Worm (Caenorhabditis elegans): ENCODE data around the gene F57C12.2.

The F57C12.2 gene

DNA sequence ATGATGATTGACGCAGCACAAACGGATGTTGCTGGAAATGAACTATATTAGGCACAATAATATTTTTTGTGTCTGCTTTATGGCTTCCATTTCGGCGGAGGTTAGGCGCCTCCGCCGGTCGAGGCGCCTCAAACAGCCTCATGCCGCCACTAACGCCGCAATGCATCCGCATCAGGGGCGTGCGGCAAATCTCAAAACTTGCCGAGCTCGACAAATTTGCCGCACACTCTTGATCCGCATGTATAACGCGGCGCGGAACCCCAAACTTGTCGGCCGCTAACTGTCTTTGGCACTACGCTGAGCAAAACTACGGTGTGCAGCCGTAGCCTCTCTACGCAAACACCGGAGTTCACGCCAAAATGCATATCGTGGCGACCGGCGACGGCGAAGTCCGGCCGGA is 30.6 kb upstream of the F57C12.2 start:
- 0 out of 2 replicates have a peak, but pooled peaks have one; percentile 18 for TF ChIP-seq scrt-1 (GFP tag; IDR thresholded peaks at IDR 0.05)
- TF ChIP-seq tra-4 (tag; optimal IDR thresholded peaks at IDR 0.05) = no peak

DNA sequence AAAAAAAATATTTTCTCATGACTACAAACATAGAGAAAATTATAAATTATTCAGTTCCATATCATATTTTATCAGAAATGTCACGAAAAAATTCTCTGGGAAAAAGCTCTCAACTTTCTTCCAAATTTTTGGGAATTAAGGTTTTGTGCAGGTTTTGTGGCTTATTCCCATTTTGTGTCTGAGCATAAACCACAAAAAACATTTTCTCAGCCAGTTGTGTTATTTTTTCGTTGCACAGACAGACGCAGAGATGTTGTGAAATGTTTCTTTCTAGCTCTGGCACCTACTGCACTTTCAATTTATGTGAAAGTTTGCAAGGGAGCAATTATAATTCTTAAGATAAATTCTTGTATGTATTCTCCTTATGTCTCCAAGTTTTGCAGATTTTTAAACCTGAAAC is 23.9 kb upstream of the F57C12.2 start:
- TF ChIP-seq hmg-4 (GFP tag; optimal IDR thresholded peaks at IDR 0.05) = no peak
- no peak for TF ChIP-seq ets-7 (tag; optimal IDR thresholded peaks at IDR 0.05)
- TF ChIP-seq scrt-1 (GFP tag; IDR thresholded peaks at IDR 0.05) = no peak
- TF ChIP-seq sea-1 (GFP tag; conservative IDR thresholded peaks at IDR 0.05) = no peak
- no peak for TF ChIP-seq tra-4 (tag; optimal IDR thresholded peaks at IDR 0.05)
- TF ChIP-seq flt-1 (GFP tag; IDR thresholded peaks at IDR 0.05) = no peak
- no peak for TF ChIP-seq B0310.2 (tag; optimal IDR thresholded peaks at IDR 0.05)
- no peak for TF ChIP-seq F13C5.2 (tag; optimal IDR thresholded peaks at IDR 0.05)
- TF ChIP-seq ama-1 (optimal IDR thresholded peaks at IDR 0.05) = no peak
- TF ChIP-seq tbx-37 (GFP tag; conservative IDR thresholded peaks at IDR 0.05) = no peak
- TF ChIP-seq hnd-1 (tag; optimal IDR thresholded peaks at IDR 0.05) = no peak
- TF ChIP-seq hmbx-1 (tag; optimal IDR thresholded peaks at IDR 0.05) = no peak
- TF ChIP-seq pes-1 (GFP tag; IDR thresholded peaks at IDR 0.05) = no peak
- TF ChIP-seq aly-1 (tag; optimal IDR thresholded peaks at IDR 0.05) = no peak

DNA sequence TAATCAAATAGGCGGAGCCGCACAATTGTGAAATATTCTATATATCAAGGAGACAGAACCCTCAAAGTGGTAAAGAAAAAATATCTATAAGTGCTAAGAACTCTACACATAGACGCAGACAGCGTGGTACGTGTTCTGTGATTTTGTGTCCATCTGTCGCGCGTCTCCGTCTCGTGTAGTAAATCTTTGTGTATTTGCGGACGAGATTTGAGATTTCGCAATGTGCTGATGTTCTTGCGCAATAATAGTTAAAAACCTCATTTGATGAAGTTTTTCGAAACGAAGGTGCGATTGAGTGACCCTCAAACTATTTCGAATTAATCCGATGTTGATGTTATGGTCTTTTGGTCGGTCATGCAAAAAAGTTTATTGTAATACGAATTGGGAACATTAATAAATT is 22.1 kb upstream of the F57C12.2 start:
- no peak for TF ChIP-seq ama-1 (optimal IDR thresholded peaks at IDR 0.05)
- peak; percentile 50 for TF ChIP-seq F13C5.2 (tag; optimal IDR thresholded peaks at IDR 0.05)

DNA sequence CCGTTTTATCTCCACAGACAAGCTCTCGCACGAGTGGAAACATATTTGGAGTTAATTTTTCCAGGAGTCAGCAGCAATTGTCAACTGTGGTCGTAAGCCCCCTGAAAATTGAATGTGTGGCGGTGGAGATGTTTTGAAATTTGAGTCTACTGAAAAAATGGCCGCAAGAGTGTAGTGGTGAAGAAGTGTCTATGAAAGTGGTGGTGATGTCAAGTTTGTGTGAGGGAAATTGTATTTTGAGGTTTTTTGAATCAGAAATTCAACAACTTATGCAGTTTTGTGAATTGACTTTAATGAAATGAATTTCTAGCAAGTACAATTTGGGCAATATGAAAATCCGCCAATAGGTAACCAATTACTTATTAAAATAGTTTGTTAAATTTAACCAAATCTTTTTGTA is 21.4 kb upstream of the F57C12.2 start, which contains the start of gene mrp-2:
Gene mrp-2, minus strand, starts transcription at position 101 of the 400 bp plus-strand sequence.
- TF ChIP-seq tbx-37 (GFP tag; conservative IDR thresholded peaks at IDR 0.05) = no peak
- TF ChIP-seq flt-1 (GFP tag; IDR thresholded peaks at IDR 0.05) = no peak
- no peak for TF ChIP-seq ceh-36 (tag; optimal IDR thresholded peaks at IDR 0.05)
- no peak for TF ChIP-seq ets-7 (tag; optimal IDR thresholded peaks at IDR 0.05)
- no peak for TF ChIP-seq pes-1 (GFP tag; IDR thresholded peaks at IDR 0.05)
- TF ChIP-seq ama-1 (optimal IDR thresholded peaks at IDR 0.05) = no peak
- TF ChIP-seq ceh-13 (GFP tag; optimal IDR thresholded peaks at IDR 0.05) = no peak
- no peak for TF ChIP-seq scrt-1 (GFP tag; IDR thresholded peaks at IDR 0.05)
- TF ChIP-seq aly-1 (tag; optimal IDR thresholded peaks at IDR 0.05) = no peak
- no peak for TF ChIP-seq sea-1 (GFP tag; conservative IDR thresholded peaks at IDR 0.05)
- TF ChIP-seq hmg-4 (GFP tag; optimal IDR thresholded peaks at IDR 0.05) = no peak
- TF ChIP-seq B0310.2 (tag; optimal IDR thresholded peaks at IDR 0.05) = no peak

DNA sequence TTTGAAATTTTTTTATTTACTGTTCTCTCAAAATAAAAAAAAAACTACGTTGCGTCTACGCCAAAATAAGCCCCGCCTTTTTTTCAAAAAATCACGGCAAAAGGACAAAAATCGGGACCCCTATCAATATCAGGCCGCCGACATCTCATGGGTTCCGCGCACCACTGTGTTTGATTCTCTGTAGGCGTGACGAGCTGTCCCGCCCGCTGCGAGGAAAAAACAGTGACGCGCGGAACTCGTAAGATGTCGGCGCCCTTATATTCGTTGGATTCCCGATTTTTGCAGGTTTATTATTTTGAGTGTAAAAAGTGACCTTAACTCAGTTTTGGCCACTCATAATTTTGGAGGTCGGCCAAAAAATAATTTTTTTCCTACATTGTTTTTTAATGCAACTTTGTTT is 20.2 kb upstream of the F57C12.2 start:
- TF ChIP-seq hnd-1 (tag; optimal IDR thresholded peaks at IDR 0.05) (no peak), hmg-4 (GFP tag; optimal IDR thresholded peaks at IDR 0.05) (no peak), tbx-11 (GFP tag; IDR thresholded peaks at IDR 0.05) (no peak), sea-1 (GFP tag; conservative IDR thresholded peaks at IDR 0.05) (no peak), pes-1 (GFP tag; IDR thresholded peaks at IDR 0.05) (no peak), scrt-1 (GFP tag; IDR thresholded peaks at IDR 0.05) (no peak), ama-1 (optimal IDR thresholded peaks at IDR 0.05) (no peak), flt-1 (GFP tag; IDR thresholded peaks at IDR 0.05) (no peak), aly-1 (tag; optimal IDR thresholded peaks at IDR 0.05) (no peak), B0310.2 (tag; optimal IDR thresholded peaks at IDR 0.05) (no peak), hmbx-1 (tag; optimal IDR thresholded peaks at IDR 0.05) (no peak), ets-7 (tag; optimal IDR thresholded peaks at IDR 0.05) (no peak)

DNA sequence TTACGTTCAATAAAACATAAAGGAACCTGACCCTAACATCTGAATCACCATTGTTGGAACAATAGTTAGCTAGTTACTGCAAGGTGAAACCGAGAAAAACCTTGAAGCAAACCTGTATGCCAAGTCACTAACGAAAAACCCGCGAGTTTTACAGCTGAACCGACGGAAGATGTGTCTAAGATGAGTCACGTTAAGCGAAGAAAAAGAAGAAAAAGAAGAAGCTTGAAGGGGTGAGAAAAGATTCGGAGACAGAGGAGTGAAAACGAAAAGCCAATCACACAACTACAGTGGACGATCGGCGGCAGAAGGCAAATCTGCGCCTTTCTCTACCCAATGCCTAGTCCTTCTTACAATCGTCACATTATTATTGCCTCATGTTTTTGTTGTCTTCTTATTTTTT is 6.7 kb upstream of the F57C12.2 start, which contains the start of gene nas-38:
Gene nas-38, plus strand, starts transcription at position 301 of the 400 bp plus-strand sequence.
- TF ChIP-seq ceh-36 (tag; optimal IDR thresholded peaks at IDR 0.05) = no peak
- no peak for TF ChIP-seq F13C5.2 (tag; optimal IDR thresholded peaks at IDR 0.05)
- no peak for TF ChIP-seq ceh-13 (GFP tag; optimal IDR thresholded peaks at IDR 0.05)
- TF ChIP-seq scrt-1 (GFP tag; IDR thresholded peaks at IDR 0.05) = no peak
- TF ChIP-seq tra-4 (tag; optimal IDR thresholded peaks at IDR 0.05) = no peak
- no peak for TF ChIP-seq ets-7 (tag; optimal IDR thresholded peaks at IDR 0.05)
- TF ChIP-seq pes-1 (GFP tag; IDR thresholded peaks at IDR 0.05) = no peak
- no peak for TF ChIP-seq tbx-11 (GFP tag; IDR thresholded peaks at IDR 0.05)
- no peak for TF ChIP-seq hmbx-1 (tag; optimal IDR thresholded peaks at IDR 0.05)
- no peak for TF ChIP-seq aly-1 (tag; optimal IDR thresholded peaks at IDR 0.05)
- TF ChIP-seq ama-1 (optimal IDR thresholded peaks at IDR 0.05) = no peak
- TF ChIP-seq hnd-1 (tag; optimal IDR thresholded peaks at IDR 0.05) = no peak
- TF ChIP-seq B0310.2 (tag; optimal IDR thresholded peaks at IDR 0.05) = no peak
- TF ChIP-seq hmg-4 (GFP tag; optimal IDR thresholded peaks at IDR 0.05) = no peak
- no peak for TF ChIP-seq sea-1 (GFP tag; conservative IDR thresholded peaks at IDR 0.05)
- no peak for TF ChIP-seq tbx-37 (GFP tag; conservative IDR thresholded peaks at IDR 0.05)

DNA sequence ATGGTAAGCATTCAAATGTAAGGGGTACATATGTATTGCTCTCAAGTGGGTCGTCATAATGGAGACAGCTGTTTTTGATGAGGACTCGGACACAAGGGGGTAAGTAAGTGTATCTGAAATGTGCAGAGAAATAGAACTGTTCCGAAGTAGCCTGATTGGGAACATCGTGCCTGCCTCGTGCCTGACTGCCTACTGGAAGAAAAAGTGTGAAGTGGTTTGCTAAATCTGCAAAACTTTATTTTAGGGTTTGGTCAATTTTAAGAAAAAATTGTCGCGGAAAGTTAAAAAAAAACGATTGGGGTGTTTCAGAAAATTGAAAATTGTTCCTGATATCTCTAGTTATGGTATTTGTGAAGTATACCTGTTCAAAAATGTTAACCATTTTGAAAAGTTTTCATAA is 6.0 kb upstream of the F57C12.2 start, which contains the start of gene hlh-19:
Gene hlh-19, minus strand, starts transcription at position 101 of the 400 bp plus-strand sequence.
- no peak for TF ChIP-seq hmbx-1 (tag; optimal IDR thresholded peaks at IDR 0.05)
- TF ChIP-seq hnd-1 (tag; optimal IDR thresholded peaks at IDR 0.05) = no peak
- TF ChIP-seq ceh-36 (tag; optimal IDR thresholded peaks at IDR 0.05) = no peak
- no peak for TF ChIP-seq aly-1 (tag; optimal IDR thresholded peaks at IDR 0.05)
- no peak for TF ChIP-seq tbx-11 (GFP tag; IDR thresholded peaks at IDR 0.05)
- no peak for TF ChIP-seq B0310.2 (tag; optimal IDR thresholded peaks at IDR 0.05)
- no peak for TF ChIP-seq F13C5.2 (tag; optimal IDR thresholded peaks at IDR 0.05)
- no peak for TF ChIP-seq scrt-1 (GFP tag; IDR thresholded peaks at IDR 0.05)
- no peak for TF ChIP-seq pes-1 (GFP tag; IDR thresholded peaks at IDR 0.05)
- no peak for TF ChIP-seq tbx-37 (GFP tag; conservative IDR thresholded peaks at IDR 0.05)
- TF ChIP-seq ceh-13 (GFP tag; optimal IDR thresholded peaks at IDR 0.05) = no peak
- no peak for TF ChIP-seq sea-1 (GFP tag; conservative IDR thresholded peaks at IDR 0.05)
- no peak for TF ChIP-seq tra-4 (tag; optimal IDR thresholded peaks at IDR 0.05)
- TF ChIP-seq ets-7 (tag; optimal IDR thresholded peaks at IDR 0.05) = no peak
- TF ChIP-seq ama-1 (optimal IDR thresholded peaks at IDR 0.05) = no peak
- no peak for TF ChIP-seq flt-1 (GFP tag; IDR thresholded peaks at IDR 0.05)
- TF ChIP-seq hmg-4 (GFP tag; optimal IDR thresholded peaks at IDR 0.05) = no peak
